Worm (Caenorhabditis elegans): ENCODE results near the gene grl-22.

- TF ChIP-seq fos-1 (tag; optimal IDR thresholded peaks at IDR 0.05), result peak; percentile 18
- no peak for TF ChIP-seq nhr-12 (tag; optimal IDR thresholded peaks at IDR 0.05)
- TF ChIP-seq skn-1 (tag; optimal IDR thresholded peaks at IDR 0.05), result no peak
- TF ChIP-seq aly-2 (tag; optimal IDR thresholded peaks at IDR 0.05), result no peak
- no peak for TF ChIP-seq lin-39 (tag; optimal IDR thresholded peaks at IDR 0.05)
- no peak for TF ChIP-seq ztf-4 (tag; optimal IDR thresholded peaks at IDR 0.05)
- no peak for TF ChIP-seq unc-62 (GFP tag; optimal IDR thresholded peaks at IDR 0.05)
- no peak for TF ChIP-seq elt-3 (tag; optimal IDR thresholded peaks at IDR 0.05)
- no peak for TF ChIP-seq R02D3.7 (tag; optimal IDR thresholded peaks at IDR 0.05)
- no peak for TF ChIP-seq ztf-11 (tag; optimal IDR thresholded peaks at IDR 0.05)
- TF ChIP-seq alr-1 (tag; optimal IDR thresholded peaks at IDR 0.05), result no peak
These were observed 29.0 kb upstream of the grl-22 start, which contains the start of the genes T24G10.2 and disl-2 for ce11 chrIII:5442711-5443253.
